Fruit fly (Drosophila melanogaster) whole organism, embryonic: ENCODE data around the gene Blm.
A peak's percentile ranks its signal among the peaks of the same experiment; 100 is the strongest.

Source experiments
- CG10274 ChIP-seq: fragments of 200-800 bp; sonication (Bioruptor generic); optimal IDR thresholded peaks from 3 replicates; lab custom pipeline; 2017; ENCODE audit warnings: missing biosample characterization, mild to moderate bottlenecking, missing genetic modification characterization
- CG10321 ChIP-seq: fragments of 200-800 bp; sonication (Bioruptor generic); IDR thresholded peaks from 2 replicates; pipeline ENCODE4 v1.3.6; 2022; ENCODE audit warnings: missing biosample characterization, missing genetic modification characterization
- CG12236 ChIP-seq: fragments of 200-800 bp; sonication (Bioruptor generic); optimal IDR thresholded peaks from 2 replicates; lab custom pipeline; 2016; ENCODE audit warnings: missing biosample characterization, missing genetic modification characterization
- CG12299 ChIP-seq: fragments of 200-800 bp; sonication (Bioruptor generic); optimal IDR thresholded peaks from 2 replicates; lab custom pipeline; 2018; ENCODE audit warnings: missing biosample characterization, mild to moderate bottlenecking, missing genetic modification characterization
- CG12391 ChIP-seq: fragments of 200-800 bp; sonication (Bioruptor generic); optimal IDR thresholded peaks from 3 replicates; lab custom pipeline; 2018; ENCODE audit warnings: missing biosample characterization, mild to moderate bottlenecking, missing genetic modification characterization, moderate library complexity
- CG12769 ChIP-seq: fragments of 200-800 bp; sonication (Bioruptor generic); optimal IDR thresholded peaks from 2 replicates; lab custom pipeline; 2019; ENCODE audit warnings: missing biosample characterization, mild to moderate bottlenecking, missing genetic modification characterization, moderate library complexity
- CG15479 ChIP-seq: fragments of 200-800 bp; sonication (Bioruptor generic); optimal IDR thresholded peaks from 3 replicates; lab custom pipeline; 2019; ENCODE audit warnings: missing biosample characterization, mild to moderate bottlenecking, missing genetic modification characterization, moderate library complexity
- CG15601 ChIP-seq: fragments of 200-800 bp; sonication (Bioruptor generic); optimal IDR thresholded peaks from 3 replicates; lab custom pipeline; 2019; ENCODE audit warnings: missing biosample characterization, mild to moderate bottlenecking, missing genetic modification characterization, moderate library complexity
- CG2678 ChIP-seq: fragments of 200-800 bp; sonication (Bioruptor generic); optimal IDR thresholded peaks from 3 replicates; lab custom pipeline; 2019; ENCODE audit warnings: missing biosample characterization, mild to moderate bottlenecking, missing genetic modification characterization, moderate library complexity
- CG3065 ChIP-seq: fragments of 200-800 bp; sonication (Bioruptor generic); optimal IDR thresholded peaks from 2 replicates; lab custom pipeline; 2016; ENCODE audit warnings: missing biosample characterization, missing genetic modification characterization
- CG31388 ChIP-seq: fragments of 200-800 bp; sonication (Bioruptor generic); optimal IDR thresholded peaks from 2 replicates; lab custom pipeline; 2016; ENCODE audit warnings: missing biosample characterization, missing genetic modification characterization
- CG33557 ChIP-seq: fragments of 200-800 bp; sonication (Bioruptor generic); optimal IDR thresholded peaks from 2 replicates; lab custom pipeline; 2019; ENCODE audit warnings: missing biosample characterization, mild to moderate bottlenecking, missing genetic modification characterization, moderate library complexity
- CG34376 ChIP-seq: fragments of 200-800 bp; sonication (Bioruptor generic); optimal IDR thresholded peaks from 2 replicates; lab custom pipeline; 2018; ENCODE audit warnings: missing biosample characterization, mild to moderate bottlenecking, missing genetic modification characterization
- CG4730 ChIP-seq: fragments of 200-800 bp; sonication (Bioruptor generic); IDR thresholded peaks from 2 replicates; pipeline ENCODE4 v1.3.6; 2022; ENCODE audit warnings: missing biosample characterization, missing genetic modification characterization
- CG7357 ChIP-seq: fragments of 200-800 bp; sonication (Bioruptor generic); IDR thresholded peaks from 3 replicates; pipeline ENCODE4 v1.3.6; 2022; ENCODE audit warnings: missing biosample characterization, missing genetic modification characterization
- CG8089 ChIP-seq: fragments of 200-800 bp; sonication (Bioruptor generic); optimal IDR thresholded peaks from 3 replicates; lab custom pipeline; 2016; ENCODE audit warnings: missing biosample characterization, missing genetic modification characterization
- CG9817 ChIP-seq: fragments of 200-800 bp; sonication (Bioruptor generic); optimal IDR thresholded peaks from 2 replicates; lab custom pipeline; 2018; ENCODE audit warnings: missing biosample characterization, mild to moderate bottlenecking, missing genetic modification characterization, moderate library complexity
- CkIIα-i1 ChIP-seq: fragments of 200-800 bp; sonication (Bioruptor generic); IDR thresholded peaks from 2 replicates; pipeline ENCODE4 v1.3.6; 2022; ENCODE audit warnings: missing biosample characterization, missing genetic modification characterization
- D19A ChIP-seq: fragments of 200-800 bp; optimal IDR thresholded peaks from 3 replicates; lab custom pipeline; 2019; ENCODE audit warnings: missing biosample characterization, mild to moderate bottlenecking, missing genetic modification characterization, moderate library complexity
- Fer2 ChIP-seq: fragments of 200-800 bp; sonication (Bioruptor generic); optimal IDR thresholded peaks from 2 replicates; lab custom pipeline; 2018; ENCODE audit warnings: missing biosample characterization, mild to moderate bottlenecking, missing genetic modification characterization, moderate library complexity
- Fer3 ChIP-seq: fragments of 200-800 bp; sonication (Bioruptor generic); optimal IDR thresholded peaks from 2 replicates; lab custom pipeline; 2018; ENCODE audit warnings: missing biosample characterization, mild to moderate bottlenecking, missing genetic modification characterization, moderate library complexity
- HLH4C ChIP-seq: fragments of 200-800 bp; sonication (Bioruptor generic); IDR thresholded peaks from 3 replicates; pipeline ENCODE4 v1.3.6; 2022; ENCODE audit warnings: missing biosample characterization, missing genetic modification characterization; ENCODE audit not compliant: partially characterized antibody
- MTF-1 ChIP-seq: fragments of 200-800 bp; sonication (Bioruptor generic); optimal IDR thresholded peaks from 2 replicates; lab custom pipeline; 2018; ENCODE audit warnings: missing biosample characterization, mild to moderate bottlenecking, missing genetic modification characterization, borderline replicate concordance
- Sry-β ChIP-seq: fragments of 200-800 bp; sonication (Bioruptor generic); optimal IDR thresholded peaks from 2 replicates; lab custom pipeline; 2018; ENCODE audit warnings: missing biosample characterization, mild to moderate bottlenecking, missing genetic modification characterization, moderate library complexity
- YL-1 ChIP-seq: fragments of 200-800 bp; sonication (Bioruptor generic); optimal IDR thresholded peaks from 3 replicates; lab custom pipeline; 2017; ENCODE audit warnings: missing biosample characterization, mild to moderate bottlenecking, missing genetic modification characterization
- ab ChIP-seq: fragments of 200-800 bp; sonication (Bioruptor generic); optimal IDR thresholded peaks from 2 replicates; lab custom pipeline; 2016; ENCODE audit warnings: missing biosample characterization, missing genetic modification characterization
- ac ChIP-seq: fragments of 200-800 bp; sonication (Bioruptor generic); optimal IDR thresholded peaks from 3 replicates; lab custom pipeline; 2017; ENCODE audit warnings: missing biosample characterization, mild to moderate bottlenecking, missing genetic modification characterization
- ash1 ChIP-seq: fragments of 200-800 bp; sonication (Bioruptor generic); optimal IDR thresholded peaks from 2 replicates; lab custom pipeline; 2018; ENCODE audit warnings: missing biosample characterization, mild to moderate bottlenecking, missing genetic modification characterization
- bowl ChIP-seq: fragments of 200-800 bp; sonication (Bioruptor generic); IDR thresholded peaks from 2 replicates; pipeline ENCODE4 v1.3.6; 2022; ENCODE audit warnings: missing biosample characterization, missing genetic modification characterization
- cad ChIP-seq: fragments of >200 bp; optimal IDR thresholded peaks from 2 replicates; lab custom pipeline; 2017; ENCODE audit warnings: missing biosample characterization, missing genetic modification characterization
- chm ChIP-seq: fragments of 200-800 bp; sonication (Bioruptor generic); IDR thresholded peaks from 2 replicates; pipeline ENCODE4 v1.3.6; 2022; ENCODE audit warnings: missing biosample characterization, missing genetic modification characterization
- crc ChIP-seq: fragments of 200-800 bp; sonication (Bioruptor generic); optimal IDR thresholded peaks from 2 replicates; lab custom pipeline; 2016; ENCODE audit warnings: missing biosample characterization, missing genetic modification characterization
- cwo ChIP-seq: fragments of 200-800 bp; sonication (Bioruptor generic); optimal IDR thresholded peaks from 3 replicates; lab custom pipeline; 2017; ENCODE audit warnings: missing biosample characterization, missing genetic modification characterization, mild to moderate bottlenecking, moderate library complexity, missing genetic modification reagents
- da ChIP-seq: fragments of 200-800 bp; sonication (Bioruptor generic); optimal IDR thresholded peaks from 2 replicates; lab custom pipeline; 2016; ENCODE audit warnings: missing biosample characterization, missing genetic modification characterization
- dan ChIP-seq: fragments of 200-800 bp; sonication (Bioruptor generic); IDR thresholded peaks from 2 replicates; pipeline ENCODE4 v1.3.6; 2022; ENCODE audit warnings: missing biosample characterization, missing genetic modification characterization
- dmrt99B ChIP-seq: fragments of 200-800 bp; sonication (Bioruptor generic); optimal IDR thresholded peaks from 2 replicates; lab custom pipeline; 2018; ENCODE audit warnings: missing biosample characterization, mild to moderate bottlenecking, missing genetic modification characterization, moderate library complexity
- esg ChIP-seq: fragments of 200-800 bp; sonication (Bioruptor generic); conservative IDR thresholded peaks from 2 replicates; pipeline ENCODE4 v1.3.6; 2022; ENCODE audit warnings: missing biosample characterization, missing genetic modification characterization
- hkb ChIP-seq, 2 experiments: fragments of 200-800 bp in 1 of 2; fragments of >200 bp in 1 of 2; sonication (Bioruptor generic) in 1 of 2; IDR thresholded peaks in 1 of 2; optimal IDR thresholded peaks in 1 of 2; 2 replicates each; pipeline versions ENCODE4 v1.3.6 to Lab custom; 2017 to 2022; ENCODE audit warnings: missing biosample characterization in 1 of 2, missing genetic modification characterization in 1 of 2
- inv ChIP-seq: fragments of 200-800 bp; sonication (Bioruptor generic); IDR thresholded peaks from 2 replicates; pipeline ENCODE4 v1.3.6; 2022; ENCODE audit warnings: missing biosample characterization, missing genetic modification characterization; ENCODE audit not compliant: partially characterized antibody
- jing ChIP-seq: fragments of 200-800 bp; sonication (Bioruptor generic); optimal IDR thresholded peaks from 2 replicates; lab custom pipeline; 2018; ENCODE audit warnings: missing biosample characterization, mild to moderate bottlenecking, missing genetic modification characterization
- kah ChIP-seq: fragments of 200-800 bp; sonication (Bioruptor generic); optimal IDR thresholded peaks from 2 replicates; lab custom pipeline; 2018; ENCODE audit warnings: missing biosample characterization, mild to moderate bottlenecking, missing genetic modification characterization
- luna ChIP-seq: fragments of 200-800 bp; sonication (Bioruptor generic); optimal IDR thresholded peaks from 2 replicates; lab custom pipeline; 2016; ENCODE audit warnings: missing biosample characterization, missing genetic modification characterization
- mirr ChIP-seq: fragments of 200-800 bp; sonication (Bioruptor generic); optimal IDR thresholded peaks from 3 replicates; lab custom pipeline; 2018; ENCODE audit warnings: missing biosample characterization, mild to moderate bottlenecking, missing genetic modification characterization
- nerfin-1 ChIP-seq: fragments of 200-800 bp; sonication (Bioruptor generic); optimal IDR thresholded peaks from 3 replicates; lab custom pipeline; 2019; ENCODE audit warnings: missing biosample characterization, mild to moderate bottlenecking, missing genetic modification characterization, moderate library complexity
- nerfin-2 ChIP-seq: fragments of 200-800 bp; sonication (Bioruptor generic); IDR thresholded peaks from 2 replicates; pipeline ENCODE4 v1.3.6; 2022; ENCODE audit warnings: missing biosample characterization, missing genetic modification characterization; ENCODE audit not compliant: partially characterized antibody
- pb ChIP-seq: fragments of 200-800 bp; sonication (Bioruptor generic); optimal IDR thresholded peaks from 3 replicates; lab custom pipeline; 2016; ENCODE audit warnings: missing biosample characterization, missing genetic modification characterization
- repo ChIP-seq: fragments of 200-800 bp; sonication (Bioruptor generic); optimal IDR thresholded peaks from 2 replicates; lab custom pipeline; 2016; ENCODE audit warnings: missing biosample characterization, missing genetic modification characterization
- tup ChIP-seq: fragments of 200-800 bp; sonication (Bioruptor generic); optimal IDR thresholded peaks from 2 replicates; lab custom pipeline; 2016; ENCODE audit warnings: missing biosample characterization, mild to moderate bottlenecking, missing genetic modification characterization, moderate library complexity
- vnd ChIP-seq: fragments of 200-800 bp; sonication (Bioruptor generic); IDR thresholded peaks from 3 replicates; pipeline ENCODE4 v1.3.6; 2022; ENCODE audit warnings: missing biosample characterization, missing genetic modification characterization; ENCODE audit not compliant: partially characterized antibody
- zen2 ChIP-seq: fragments of 200-800 bp; sonication (Bioruptor generic); IDR thresholded peaks from 3 replicates; pipeline ENCODE4 v1.3.6; 2022; ENCODE audit warnings: missing biosample characterization, missing genetic modification characterization; ENCODE audit not compliant: partially characterized antibody
- zfh1 ChIP-seq: fragments of 200-800 bp; sonication (Bioruptor generic); IDR thresholded peaks from 3 replicates; pipeline ENCODE4 v1.3.6; 2022; ENCODE audit warnings: missing biosample characterization, missing genetic modification characterization

The Blm gene

DNA sequence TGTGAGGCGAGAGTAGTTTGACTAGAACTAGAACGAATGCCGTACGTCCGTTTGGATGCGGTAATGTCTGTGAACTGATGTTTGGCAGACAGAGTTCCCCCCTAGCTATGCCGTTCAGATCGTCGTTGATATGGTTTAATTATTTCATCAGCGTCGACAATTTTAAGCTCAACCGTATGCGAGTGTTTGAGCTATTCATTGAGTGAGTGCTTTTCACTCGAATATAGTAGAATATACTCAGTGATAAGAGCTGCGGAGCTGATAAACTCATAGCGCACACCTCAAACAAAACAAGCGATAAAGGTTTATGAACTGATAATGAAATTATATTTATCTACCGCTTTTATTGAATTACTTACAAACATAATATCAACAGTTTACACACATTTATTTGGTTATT, 53.5 kb downstream of the Blm start, which contains the start of gene CG6834 (continued):
- no peak for TF ChIP-seq cwo (GFP tag; lab: Kevin White, UChicago)
- no peak for TF ChIP-seq kah
- no peak for TF ChIP-seq dmrt99B (tag; lab: Kevin White, UChicago)
- TF ChIP-seq chm (GFP tag; lab: Robert Waterston, UW), result no peak
- TF ChIP-seq dan (GFP tag; lab: Robert Waterston, UW), result no peak
- peak; percentile 76 for TF ChIP-seq mirr
- TF ChIP-seq CG12299 (tag; lab: Kevin White, UChicago), result peak; percentile 16
- no peak for TF ChIP-seq ab (GFP tag; lab: Kevin White, UChicago)
- no peak for TF ChIP-seq bowl (GFP tag; lab: Robert Waterston, UW)
- TF ChIP-seq CG9817 (tag; lab: Kevin White, UChicago), result no peak
- no peak for TF ChIP-seq jing (GFP tag; lab: Kevin White, UChicago)
- TF ChIP-seq tup, result no peak
- TF ChIP-seq zen2 (GFP tag; lab: Robert Waterston, UW), result no peak
- no peak for TF ChIP-seq D19A (tag; lab: Kevin White, UChicago)
- no peak for TF ChIP-seq CG10274 (GFP tag; lab: Kevin White, UChicago)
- no peak for TF ChIP-seq luna (GFP tag; lab: Kevin White, UChicago)
- peak; percentile 74 for TF ChIP-seq CG34376 (GFP tag; lab: Kevin White, UChicago)
- no peak for TF ChIP-seq zfh1 (GFP tag; lab: Robert Waterston, UW)
- TF ChIP-seq Sry-β (GFP tag; lab: Kevin White, UChicago), result no peak
- no peak for TF ChIP-seq Fer2 (tag; lab: Kevin White, UChicago)
- no peak for TF ChIP-seq cad (GFP tag; lab: Kevin White, UChicago)
- peak; percentile 53 for TF ChIP-seq CG33557 (GFP tag; lab: Kevin White, UChicago)
- no peak for TF ChIP-seq HLH4C (GFP tag; lab: Robert Waterston, UW)
- no peak for TF ChIP-seq CG12391 (tag; lab: Kevin White, UChicago)
- no peak for TF ChIP-seq vnd
- TF ChIP-seq da, result no peak
- TF ChIP-seq CG31388 (GFP tag; lab: Kevin White, UChicago), result no peak
- TF ChIP-seq pb (GFP tag; lab: Kevin White, UChicago), result no peak
- no peak for TF ChIP-seq CG12769 (tag; lab: Kevin White, UChicago)
- TF ChIP-seq ac (GFP tag; lab: Kevin White, UChicago), result no peak
- TF ChIP-seq CG15601 (tag; lab: Kevin White, UChicago), result peak; percentile 59
- TF ChIP-seq CG2678 (tag; lab: Kevin White, UChicago), result peak; percentile 34
- TF ChIP-seq CG12236 (GFP tag; lab: Kevin White, UChicago), result no peak
- no peak for TF ChIP-seq inv (GFP tag; lab: Robert Waterston, UW)
- TF ChIP-seq nerfin-1 (tag; lab: Kevin White, UChicago), result peak; percentile 40
- no peak for TF ChIP-seq CG7357
- no peak for TF ChIP-seq CG3065 (GFP tag; lab: Kevin White, UChicago)
- TF ChIP-seq hkb (optimal IDR thresholded peaks at IDR 0.05; lab: Kevin White, UChicago), result no peak
- no peak for TF ChIP-seq hkb (GFP tag; IDR thresholded peaks at IDR 0.05; lab: Robert Waterston, UW)
- TF ChIP-seq CG4730 (GFP tag; lab: Robert Waterston, UW), result no peak
- no peak for TF ChIP-seq crc (GFP tag; lab: Kevin White, UChicago)
- TF ChIP-seq MTF-1, result no peak
- TF ChIP-seq CG15479 (GFP tag; lab: Kevin White, UChicago), result no peak
- TF ChIP-seq ash1 (GFP tag; lab: Kevin White, UChicago), result no peak
- TF ChIP-seq nerfin-2 (GFP tag; lab: Robert Waterston, UW), result no peak
- TF ChIP-seq CG8089 (GFP tag; lab: Kevin White, UChicago), result no peak
- no peak for TF ChIP-seq CkIIα-i1 (GFP tag; lab: Robert Waterston, UW)
- TF ChIP-seq esg (GFP tag; lab: Robert Waterston, UW), result no peak
- TF ChIP-seq repo, result no peak
- no peak for TF ChIP-seq YL-1 (GFP tag; lab: Kevin White, UChicago)
- TF ChIP-seq Fer3 (tag; lab: Kevin White, UChicago), result no peak
- TF ChIP-seq CG10321 (GFP tag; lab: Robert Waterston, UW), result no peak
